Fruit fly (Drosophila melanogaster): ENCODE measurements around the gene okr.

DNA sequence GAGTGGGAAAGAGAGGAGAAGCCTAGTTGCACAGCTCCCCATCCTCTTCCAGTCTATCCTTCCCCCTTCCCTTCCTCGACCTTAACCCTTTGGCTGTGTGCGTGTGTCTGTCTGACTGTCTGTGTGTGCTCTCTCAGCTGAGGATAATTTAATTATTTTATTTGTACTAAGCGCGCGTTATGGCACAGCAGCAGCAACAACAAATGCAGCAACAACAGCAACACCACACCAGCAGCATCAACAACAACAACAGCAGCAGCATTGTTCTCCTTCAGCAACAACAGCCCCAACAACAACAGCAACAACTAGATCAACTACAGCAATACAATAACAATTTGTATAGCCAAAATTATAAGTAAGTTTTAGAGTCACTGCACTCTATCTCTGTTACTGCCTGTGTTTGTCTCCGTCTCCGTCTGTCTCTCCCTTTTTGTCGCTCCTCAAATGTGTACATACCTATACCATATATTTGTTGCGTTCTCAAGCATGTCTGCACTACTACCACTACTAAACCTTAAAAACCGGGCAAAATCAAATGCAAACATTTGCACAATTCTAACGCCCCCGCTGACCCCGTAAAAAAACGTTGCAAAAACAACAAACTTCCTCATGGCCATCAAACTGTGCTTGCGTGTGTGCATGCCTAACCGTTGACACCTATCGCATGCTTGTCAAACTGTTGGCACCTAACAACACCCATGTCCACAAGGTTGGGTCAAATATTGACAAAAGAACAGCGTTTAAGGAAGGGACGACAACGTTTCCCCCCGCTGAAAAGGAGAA is 46.9 kb downstream of the okr start:
- TF ChIP-seq CG4318 (GFP tag; optimal IDR thresholded peaks at IDR 0.05) (no peak), achi (GFP tag; optimal IDR thresholded peaks at IDR 0.05) (no peak), Sox102F (GFP tag; optimal IDR thresholded peaks at IDR 0.05) (no peak)
